Fruit fly (Drosophila melanogaster) whole organism, embryonic: ENCODE data around the gene CG32052.

Experiments
- Antp ChIP-seq: fragments of 200-800 bp; sonication (Bioruptor generic); optimal IDR thresholded peaks from 3 replicates; lab custom pipeline; 2016; ENCODE audit warnings: missing biosample characterization, missing genetic modification characterization
- Atf6 ChIP-seq: fragments of 200-800 bp; sonication (Bioruptor generic); IDR thresholded peaks from 2 replicates; pipeline ENCODE4 v1.3.6; 2022; ENCODE audit warnings: missing biosample characterization, missing genetic modification characterization
- CG10209 ChIP-seq: fragments of 200-800 bp; sonication (Bioruptor generic); optimal IDR thresholded peaks from 3 replicates; lab custom pipeline; 2017; ENCODE audit warnings: missing biosample characterization, mild to moderate bottlenecking, missing genetic modification characterization, missing genetic modification reagents
- CG10959 ChIP-seq: fragments of 200-800 bp; sonication (Bioruptor generic); IDR thresholded peaks from 2 replicates; pipeline ENCODE4 v1.3.6; 2022; ENCODE audit warnings: missing biosample characterization, missing genetic modification characterization
- CG11247 ChIP-seq: fragments of 200-800 bp; sonication (Bioruptor generic); IDR thresholded peaks from 2 replicates; pipeline ENCODE4 v1.3.6; 2022; ENCODE audit warnings: missing biosample characterization, missing genetic modification characterization
- CG12391 ChIP-seq: fragments of 200-800 bp; sonication (Bioruptor generic); optimal IDR thresholded peaks from 3 replicates; lab custom pipeline; 2018; ENCODE audit warnings: missing biosample characterization, mild to moderate bottlenecking, missing genetic modification characterization, moderate library complexity
- CG14441 ChIP-seq: fragments of 200-800 bp; sonication (Bioruptor generic); IDR thresholded peaks from 2 replicates; pipeline ENCODE4 v1.3.6; 2022; ENCODE audit warnings: missing biosample characterization, missing genetic modification characterization
- CG14710 ChIP-seq: fragments of 200-800 bp; sonication (Bioruptor generic); optimal IDR thresholded peaks from 3 replicates; lab custom pipeline; 2019; ENCODE audit warnings: missing biosample characterization, mild to moderate bottlenecking, missing genetic modification characterization, moderate library complexity
- CG14965 ChIP-seq: fragments of 200-800 bp; sonication (Bioruptor generic); optimal IDR thresholded peaks from 2 replicates; lab custom pipeline; 2016; ENCODE audit warnings: missing biosample characterization, missing genetic modification characterization, borderline replicate concordance
- CG15696 ChIP-seq: fragments of 200-800 bp; sonication (Bioruptor generic); optimal IDR thresholded peaks from 2 replicates; lab custom pipeline; 2019; ENCODE audit warnings: missing biosample characterization, mild to moderate bottlenecking, missing genetic modification characterization, moderate library complexity
- CG34376 ChIP-seq: fragments of 200-800 bp; sonication (Bioruptor generic); optimal IDR thresholded peaks from 2 replicates; lab custom pipeline; 2018; ENCODE audit warnings: missing biosample characterization, mild to moderate bottlenecking, missing genetic modification characterization
- CG3995 ChIP-seq: fragments of 200-800 bp; sonication (Bioruptor generic); optimal IDR thresholded peaks from 3 replicates; lab custom pipeline; 2016; ENCODE audit warnings: missing biosample characterization, missing genetic modification characterization
- CG4707 ChIP-seq: fragments of 200-800 bp; sonication (Bioruptor generic); optimal IDR thresholded peaks from 2 replicates; lab custom pipeline; 2018; ENCODE audit warnings: missing biosample characterization, mild to moderate bottlenecking, missing genetic modification characterization, moderate library complexity
- CG6689 ChIP-seq: fragments of 200-800 bp; sonication (Bioruptor generic); IDR thresholded peaks from 2 replicates; pipeline ENCODE4 v1.3.6; 2022; ENCODE audit warnings: missing biosample characterization, missing genetic modification characterization
- CG7271 ChIP-seq: fragments of 200-800 bp; sonication (Bioruptor generic); optimal IDR thresholded peaks from 2 replicates; lab custom pipeline; 2018; ENCODE audit warnings: missing biosample characterization, mild to moderate bottlenecking, missing genetic modification characterization, moderate library complexity
- CG7839 ChIP-seq: fragments of 200-800 bp; sonication (Bioruptor generic); optimal IDR thresholded peaks from 3 replicates; lab custom pipeline; 2018; ENCODE audit warnings: missing biosample characterization, mild to moderate bottlenecking, missing genetic modification characterization, moderate library complexity
- CG8359 ChIP-seq: fragments of 200-800 bp; sonication (Bioruptor generic); optimal IDR thresholded peaks from 2 replicates; lab custom pipeline; 2017; ENCODE audit warnings: missing biosample characterization, mild to moderate bottlenecking, missing genetic modification characterization, borderline replicate concordance
- Dad ChIP-seq: fragments of 200-800 bp; sonication (Bioruptor generic); optimal IDR thresholded peaks from 3 replicates; lab custom pipeline; 2016; ENCODE audit warnings: missing biosample characterization, missing genetic modification characterization
- Dfd ChIP-seq, 2 experiments: fragments of >200 bp; optimal IDR thresholded peaks; 2 replicates each; lab custom pipeline; 2017; ENCODE audit warnings: missing biosample characterization in 2 of 2, missing genetic modification characterization in 2 of 2
- Doc3 ChIP-seq: fragments of 200-800 bp; sonication (Bioruptor generic); IDR thresholded peaks from 3 replicates; pipeline ENCODE4 v1.3.6; 2022; ENCODE audit warnings: missing biosample characterization, missing genetic modification characterization; ENCODE audit not compliant: partially characterized antibody
- Drgx ChIP-seq: fragments of 200-800 bp; sonication (Bioruptor generic); IDR thresholded peaks from 2 replicates; pipeline ENCODE4 v1.3.6; 2022; ENCODE audit warnings: missing biosample characterization, missing genetic modification characterization
- Ets97D ChIP-seq: fragments of 200-800 bp; sonication (Bioruptor generic); optimal IDR thresholded peaks from 3 replicates; lab custom pipeline; 2016; ENCODE audit warnings: missing biosample characterization, missing genetic modification characterization
- Hmr ChIP-seq: fragments of 200-800 bp; sonication (Bioruptor generic); optimal IDR thresholded peaks from 3 replicates; lab custom pipeline; 2017; ENCODE audit warnings: mild to moderate bottlenecking, missing biosample characterization, missing genetic modification reagents, missing genetic modification characterization
- Hr3 ChIP-seq: fragments of 200-800 bp; sonication (Bioruptor generic); optimal IDR thresholded peaks from 3 replicates; lab custom pipeline; 2016; ENCODE audit warnings: missing biosample characterization, missing genetic modification characterization
- Hr51 ChIP-seq, 2 experiments: fragments of 200-800 bp; sonication (Bioruptor generic); optimal IDR thresholded peaks; 2 replicates in 1 of 2; 3 replicates in 1 of 2; lab custom pipeline; 2016 to 2018; ENCODE audit warnings: missing biosample characterization in 2 of 2, missing genetic modification characterization in 2 of 2, mild to moderate bottlenecking in 1 of 2, moderate library complexity in 1 of 2
- Med ChIP-seq: fragments of 200-800 bp; sonication (Bioruptor generic); peaks from one replicate; lab custom pipeline; 2016; ENCODE audit warnings: missing biosample characterization, missing genetic modification characterization, mild to moderate bottlenecking, inconsistent platforms, moderate library complexity
- Sry-δ ChIP-seq: fragments of 200-800 bp; sonication (Bioruptor generic); optimal IDR thresholded peaks from 2 replicates; lab custom pipeline; 2016; ENCODE audit warnings: missing biosample characterization, missing genetic modification characterization
- Stat92E ChIP-seq, 3 experiments: fragments of >200 bp in 2 of 3; fragments of 200-800 bp in 1 of 3; sonication (Bioruptor generic) in 1 of 3; optimal IDR thresholded peaks; 2 replicates each; lab custom pipeline; 2017 to 2019; ENCODE audit warnings: missing biosample characterization in 3 of 3, missing genetic modification characterization in 3 of 3, mild to moderate bottlenecking in 1 of 3, moderate library complexity in 1 of 3
- Taf1 ChIP-seq: fragments of 200-800 bp; sonication (Bioruptor generic); IDR thresholded peaks from 2 replicates; pipeline ENCODE4 v1.3.6; 2022; ENCODE audit warnings: missing biosample characterization, missing genetic modification characterization
- YL-1 ChIP-seq: fragments of 200-800 bp; sonication (Bioruptor generic); optimal IDR thresholded peaks from 3 replicates; lab custom pipeline; 2017; ENCODE audit warnings: missing biosample characterization, mild to moderate bottlenecking, missing genetic modification characterization
- ab ChIP-seq: fragments of 200-800 bp; sonication (Bioruptor generic); optimal IDR thresholded peaks from 2 replicates; lab custom pipeline; 2016; ENCODE audit warnings: missing biosample characterization, missing genetic modification characterization
- bigmax ChIP-seq: fragments of 200-800 bp; sonication (Bioruptor generic); optimal IDR thresholded peaks from 2 replicates; lab custom pipeline; 2018; ENCODE audit warnings: missing biosample characterization, mild to moderate bottlenecking, missing genetic modification characterization
- br ChIP-seq: fragments of >200 bp; optimal IDR thresholded peaks from 2 replicates; lab custom pipeline; 2017
- bsh ChIP-seq, 2 experiments: fragments of 200-800 bp; sonication (Bioruptor generic); optimal IDR thresholded peaks; 2 replicates each; lab custom pipeline; 2017 to 2018; ENCODE audit warnings: mild to moderate bottlenecking in 2 of 2, missing biosample characterization in 2 of 2, missing genetic modification characterization in 2 of 2, moderate library complexity in 1 of 2
- fd64A ChIP-seq: fragments of 200-800 bp; sonication (Bioruptor generic); optimal IDR thresholded peaks from 3 replicates; lab custom pipeline; 2018; ENCODE audit warnings: missing biosample characterization, mild to moderate bottlenecking, missing genetic modification characterization
- lbe ChIP-seq: fragments of 200-800 bp; sonication (Bioruptor generic); optimal IDR thresholded peaks from 2 replicates; lab custom pipeline; 2016; ENCODE audit warnings: missing biosample characterization, mild to moderate bottlenecking, missing genetic modification characterization
- lilli ChIP-seq: fragments of 200-800 bp; sonication (Bioruptor generic); optimal IDR thresholded peaks from 3 replicates; lab custom pipeline; 2016; ENCODE audit warnings: missing biosample characterization, missing genetic modification characterization
- lmd ChIP-seq: fragments of 200-800 bp; sonication (Bioruptor generic); IDR thresholded peaks from 2 replicates; pipeline ENCODE4 v1.3.6; 2022; ENCODE audit warnings: missing biosample characterization, missing genetic modification characterization
- onecut ChIP-seq: fragments of 200-800 bp; sonication (Bioruptor generic); IDR thresholded peaks from 2 replicates; pipeline ENCODE4 v1.3.6; 2022; ENCODE audit warnings: missing biosample characterization, missing genetic modification characterization
- org-1 ChIP-seq: fragments of 200-800 bp; sonication (Bioruptor generic); optimal IDR thresholded peaks from 2 replicates; lab custom pipeline; 2017; ENCODE audit warnings: missing biosample characterization, missing genetic modification characterization
- pan ChIP-seq, 4 experiments: fragments of >200 bp in 3 of 4; fragments of 200-800 bp in 1 of 4; sonication (Bioruptor generic) in 1 of 4; optimal IDR thresholded peaks in 3 of 4; IDR thresholded peaks in 1 of 4; 2 replicates each; pipeline versions ENCODE4 v1.3.6 to Lab custom; 2017 to 2022; ENCODE audit warnings: missing biosample characterization in 2 of 4, missing genetic modification characterization in 2 of 4, mixed read lengths in 1 of 4
- pb ChIP-seq: fragments of 200-800 bp; sonication (Bioruptor generic); optimal IDR thresholded peaks from 3 replicates; lab custom pipeline; 2016; ENCODE audit warnings: missing biosample characterization, missing genetic modification characterization
- pum ChIP-seq: fragments of 200-800 bp; sonication (Bioruptor generic); optimal IDR thresholded peaks from 2 replicates; lab custom pipeline; 2016; ENCODE audit warnings: missing biosample characterization, missing genetic modification characterization
- rib ChIP-seq: fragments of 200-800 bp; sonication (Bioruptor generic); IDR thresholded peaks from 2 replicates; pipeline ENCODE4 v1.3.6; 2022; ENCODE audit warnings: missing biosample characterization, missing genetic modification characterization
- run ChIP-seq: fragments of 200-800 bp; sonication (Bioruptor generic); optimal IDR thresholded peaks from 3 replicates; lab custom pipeline; 2018; ENCODE audit warnings: missing biosample characterization, mild to moderate bottlenecking, missing genetic modification characterization
- schlank ChIP-seq: fragments of 200-800 bp; sonication (Bioruptor generic); optimal IDR thresholded peaks from 2 replicates; lab custom pipeline; 2018; ENCODE audit warnings: missing biosample characterization, mild to moderate bottlenecking, missing genetic modification characterization
- scrt ChIP-seq: fragments of 200-800 bp; sonication (Bioruptor generic); optimal IDR thresholded peaks from 2 replicates; lab custom pipeline; 2018; ENCODE audit warnings: missing biosample characterization, mild to moderate bottlenecking, missing genetic modification characterization, moderate library complexity
- slp2 ChIP-seq: fragments of 200-800 bp; sonication (Bioruptor generic); optimal IDR thresholded peaks from 2 replicates; lab custom pipeline; 2016; ENCODE audit warnings: missing biosample characterization, missing genetic modification characterization
- sqz ChIP-seq: fragments of 200-800 bp; sonication (Bioruptor generic); optimal IDR thresholded peaks from 3 replicates; lab custom pipeline; 2018; ENCODE audit warnings: missing biosample characterization, mild to moderate bottlenecking, missing genetic modification characterization
- trh ChIP-seq: fragments of 200-800 bp; sonication (Bioruptor generic); optimal IDR thresholded peaks from 2 replicates; lab custom pipeline; 2016; ENCODE audit warnings: missing biosample characterization, missing genetic modification characterization

The CG32052 gene

dm6 chr3L:9853895-9854470, 67.1 kb downstream of the CG32052 start (continued):
- TF ChIP-seq Ets97D (no peak), pan (optimal IDR thresholded peaks at IDR 0.05; lab: Kevin White, UChicago) (no peak), pan (GFP tag; optimal IDR thresholded peaks at IDR 0.05 in 1 of 2, IDR thresholded peaks at IDR 0.05 in 1 of 2) (peak in 1 of 2 experiments; percentile 13), bigmax (GFP tag; lab: Kevin White, UChicago) (no peak), Hmr (GFP tag; lab: Kevin White, UChicago) (no peak), pb (GFP tag; lab: Kevin White, UChicago) (no peak), CG7271 (tag; lab: Kevin White, UChicago) (no peak), Dad (no peak), CG34376 (no peak), Hr51 (GFP tag; optimal IDR thresholded peaks at IDR 0.05; lab: Kevin White, UChicago) (peak in 1 of 2 experiments; percentile 42), CG10209 (no peak), CG8359 (GFP tag; lab: Kevin White, UChicago) (no peak), run (tag; lab: Kevin White, UChicago) (no peak), CG14441 (GFP tag; lab: Robert Waterston, UW) (no peak), lmd (GFP tag; lab: Robert Waterston, UW) (no peak), Stat92E (GFP tag; optimal IDR thresholded peaks at IDR 0.05; lab: Kevin White, UChicago) (no peak), org-1 (GFP tag; lab: Kevin White, UChicago) (no peak), pum (GFP tag; lab: Kevin White, UChicago) (no peak), sqz (GFP tag; lab: Kevin White, UChicago) (peak; percentile 77), Dfd (GFP tag; optimal IDR thresholded peaks at IDR 0.05; lab: Kevin White, UChicago) (no peak), Taf1 (no peak), rib (peak; percentile 62), CG10959 (GFP tag; lab: Robert Waterston, UW) (no peak), ab (GFP tag; lab: Kevin White, UChicago) (no peak), CG14965 (no peak), bsh (GFP tag; optimal IDR thresholded peaks at IDR 0.05; lab: Kevin White, UChicago) (no peak), br (lab: Kevin White, UChicago) (no peak), Drgx (peak; percentile 53; the same call in 1 of the 2 replicates), onecut (GFP tag; lab: Robert Waterston, UW) (no peak), CG4707 (GFP tag; lab: Kevin White, UChicago) (no peak), trh (GFP tag; lab: Kevin White, UChicago) (no peak), CG3995 (no peak), CG15696 (no peak), lilli (no peak), CG14710 (tag; lab: Kevin White, UChicago) (no peak), CG12391 (tag; lab: Kevin White, UChicago) (no peak), Doc3 (GFP tag; lab: Robert Waterston, UW) (no peak), fd64A (peak; percentile 35), schlank (tag; lab: Kevin White, UChicago) (no peak), scrt (GFP tag; lab: Kevin White, UChicago) (peak; percentile 88), Med (GFP tag; lab: Kevin White, UChicago) (peak; percentile 68), Atf6 (GFP tag; lab: Robert Waterston, UW) (peak; percentile 44; the same call in 1 of the 2 replicates), CG11247 (GFP tag; lab: Robert Waterston, UW) (no peak), Hr3 (GFP tag; lab: Kevin White, UChicago) (no peak), lbe (GFP tag; lab: Kevin White, UChicago) (no peak), slp2 (GFP tag; lab: Kevin White, UChicago) (no peak), YL-1 (GFP tag; lab: Kevin White, UChicago) (peak; percentile 33), Sry-δ (GFP tag; lab: Kevin White, UChicago) (no peak), Antp (GFP tag; lab: Kevin White, UChicago) (no peak), CG7839 (no peak), CG6689 (GFP tag; lab: Robert Waterston, UW) (no peak)
